Worm (Caenorhabditis elegans): ENCODE measurements around the gene heh-1.

- TF ChIP-seq zag-1 (tag; optimal IDR thresholded peaks at IDR 0.05) = no peak
- TF ChIP-seq snpc-4 (tag; optimal IDR thresholded peaks at IDR 0.05) = no peak
- no peak for TF ChIP-seq ztf-11 (tag; optimal IDR thresholded peaks at IDR 0.05)
- no peak for TF ChIP-seq ama-1 (optimal IDR thresholded peaks at IDR 0.05)
These were observed 30.0 kb downstream of the heh-1 start for ce11 chrIII:3169279-3169678.
